Worm (Caenorhabditis elegans): Measurements from ENCODE around the gene ins-23.
"Not testable (repeated sequence)": the region's sequence is repeated elsewhere in the genome, so short reads cannot be mapped to it uniquely, and the experiment has no call there.

ins-23 gene

ce11 chrIII:10050321-10050720 is 22.3 kb downstream of the ins-23 start, which contains the start of gene T16G12.3:
Gene T16G12.3, plus strand, starts transcription at chrIII:10050621.
- not testable (repeated sequence) for TF ChIP-seq zfp-3 (GFP tag; conservative IDR thresholded peaks at IDR 0.05); set-16 (GFP tag; IDR thresholded peaks at IDR 0.05); duxl-1 (tag; optimal IDR thresholded peaks at IDR 0.05; ENCODE audit: poor library complexity)

ce11 chrIII:10053312-10053711 is 25.3 kb downstream of the ins-23 start, which contains the start of gene T16G12.12:
Gene T16G12.12, plus strand, starts transcription at chrIII:10053612.
- TF ChIP-seq nhr-28 (tag; optimal IDR thresholded peaks at IDR 0.05); ceh-62 (tag; optimal IDR thresholded peaks at IDR 0.05); daf-19 (GFP tag; conservative IDR thresholded peaks at IDR 0.05): not testable (repeated sequence)

ce11 chrIII:10056033-10056432 is 28.0 kb downstream of the ins-23 start, which contains the start of gene T16G12.10:
Gene T16G12.10, minus strand, starts transcription at chrIII:10056133.
- TF ChIP-seq hmg-1.1 (GFP tag; IDR thresholded peaks at IDR 0.05) (no peak), snpc-1.2 (GFP tag; IDR thresholded peaks at IDR 0.05) (no peak)

- peak in 1 of 2 experiments; percentile 11 for TF ChIP-seq unc-62 (GFP tag; optimal IDR thresholded peaks at IDR 0.05 in 1 of 2)
- TF ChIP-seq unc-62 (tag; optimal IDR thresholded peaks at IDR 0.05), result no peak
- TF ChIP-seq mdl-1 (tag; optimal IDR thresholded peaks at IDR 0.05), result no peak
Measured at ce11 chrIII:10057518-10057917, 29.5 kb downstream of the ins-23 start, which contains the start of gene T16G12.4. Gene T16G12.4, plus strand, starts transcription at chrIII:10057818.

ce11 chrIII:10059002-10059401 is 31.0 kb downstream of the ins-23 start, which contains the start of gene T16G12.8:
Gene T16G12.8, plus strand, starts transcription at chrIII:10059302.
- TF ChIP-seq T20F7.1 (GFP tag; optimal IDR thresholded peaks at IDR 0.05), result no peak
- TF ChIP-seq F37D6.2 (tag; optimal IDR thresholded peaks at IDR 0.05), result no peak
- no peak for TF ChIP-seq dpl-1 (GFP tag; optimal IDR thresholded peaks at IDR 0.05)
- TF ChIP-seq duxl-1 (tag; optimal IDR thresholded peaks at IDR 0.05; ENCODE audit: poor library complexity), result no peak
- no peak for TF ChIP-seq lin-1 (GFP tag; IDR thresholded peaks at IDR 0.05)
- TF ChIP-seq ceh-32 (tag; optimal IDR thresholded peaks at IDR 0.05; ENCODE audit: poor library complexity), result no peak
- TF ChIP-seq F44E2.7 (GFP tag; IDR thresholded peaks at IDR 0.05), result no peak
- TF ChIP-seq cey-2 (tag; optimal IDR thresholded peaks at IDR 0.05; ENCODE audit: borderline replicate concordance, insufficient read depth), result no peak

- TF ChIP-seq gei-8 (GFP tag; optimal IDR thresholded peaks at IDR 0.05) (no peak), nhr-237 (tag; optimal IDR thresholded peaks at IDR 0.05) (no peak), F10B5.3 (tag; optimal IDR thresholded peaks at IDR 0.05) (no peak), hlh-11 (tag; optimal IDR thresholded peaks at IDR 0.05) (no peak), egl-27 (tag; optimal IDR thresholded peaks at IDR 0.05) (no peak), ZK546.5 (tag; optimal IDR thresholded peaks at IDR 0.05) (no peak)
Measured at ce11 chrIII:10060573-10060972, 32.5 kb downstream of the ins-23 start, which contains the start of gene T16G12.13. Gene T16G12.13, plus strand, starts transcription at chrIII:10060865.

ce11 chrIII:10064140-10064539 is 36.1 kb downstream of the ins-23 start, which contains the start of gene ekl-6:
Gene ekl-6, plus strand, starts transcription at chrIII:10064404.
- TF ChIP-seq aly-2 (tag; optimal IDR thresholded peaks at IDR 0.05) (no peak), mdl-1 (tag; optimal IDR thresholded peaks at IDR 0.05) (no peak), dpl-1 (GFP tag; optimal IDR thresholded peaks at IDR 0.05) (peak; percentile 68), ceh-44 (GFP tag; IDR thresholded peaks at IDR 0.05) (peak; percentile 24; the same call in 1 of the 2 replicates), ZK337.2 (GFP tag; IDR thresholded peaks at IDR 0.05) (peak; percentile 70), arid-1 (GFP tag; conservative IDR thresholded peaks at IDR 0.05) (no peak), lin-13 (GFP tag; optimal IDR thresholded peaks at IDR 0.05) (no peak), dmd-9 (GFP tag; IDR thresholded peaks at IDR 0.05) (peak; percentile 45; the same call in 1 of the 2 replicates), daf-19 (GFP tag; conservative IDR thresholded peaks at IDR 0.05) (no peak), rbr-2 (tag; optimal IDR thresholded peaks at IDR 0.05) (peak; percentile 28), unc-39 (tag; optimal IDR thresholded peaks at IDR 0.05) (no peak), dve-1 (tag; optimal IDR thresholded peaks at IDR 0.05; ENCODE audit: insufficient read depth) (no peak), ztf-11 (tag; optimal IDR thresholded peaks at IDR 0.05) (no peak), tra-1 (GFP tag; IDR thresholded peaks at IDR 0.05) (0 out of 2 replicates have a peak, but pooled peaks have one; percentile 5), fkh-10 (GFP tag; optimal IDR thresholded peaks at IDR 0.05) (no peak), aha-1 (tag) (no peak), vab-7 (GFP tag; IDR thresholded peaks at IDR 0.05) (no peak), mes-2 (tag; optimal IDR thresholded peaks at IDR 0.05; ENCODE audit: poor library complexity, severe bottlenecking) (peak; percentile 98), unc-130 (GFP tag; optimal IDR thresholded peaks at IDR 0.05) (peak; percentile 74)

All from whole organism, L4 larva.